Worm (Caenorhabditis elegans): ENCODE results near the gene rpt-4.

- TF ChIP-seq nhr-76 (tag; optimal IDR thresholded peaks at IDR 0.05) (no peak), nhr-237 (tag; optimal IDR thresholded peaks at IDR 0.05) (no peak), nhr-11 (tag; optimal IDR thresholded peaks at IDR 0.05) (no peak), ztf-11 (tag; optimal IDR thresholded peaks at IDR 0.05) (no peak), fos-1 (tag; optimal IDR thresholded peaks at IDR 0.05) (no peak), skn-1 (tag; optimal IDR thresholded peaks at IDR 0.05) (no peak), snu-23 (GFP tag; optimal IDR thresholded peaks at IDR 0.05) (no peak), lsy-2 (tag; optimal IDR thresholded peaks at IDR 0.05) (no peak), lin-39 (tag; optimal IDR thresholded peaks at IDR 0.05) (no peak), fkh-10 (GFP tag; optimal IDR thresholded peaks at IDR 0.05) (no peak)
These were observed 23.3 kb upstream of the rpt-4 start, which contains the start of gene egl-26 for ce11 chrII:69354-69753.
